Worm (Caenorhabditis elegans) whole organism, early embryonic: ENCODE data around the gene mboa-3.

ENCODE experiments used
- B0310.2 ChIP-seq: sonication (generic microtip); optimal IDR thresholded peaks from 2 replicates; lab custom pipeline; 2016; ENCODE audit warnings: mild to moderate bottlenecking, missing genetic modification characterization, missing compliant biosample characterization
- F13C5.2 ChIP-seq: sonication (generic microtip); optimal IDR thresholded peaks from 2 replicates; lab custom pipeline; 2017; ENCODE audit warnings: mild to moderate bottlenecking, missing genetic modification characterization, inconsistent platforms, missing compliant biosample characterization
- aly-1 ChIP-seq: sonication (generic microtip); optimal IDR thresholded peaks from 2 replicates; lab custom pipeline; 2016; ENCODE audit warnings: missing genetic modification characterization, missing compliant biosample characterization
- ama-1 ChIP-seq: fragments of 150-350 bp; optimal IDR thresholded peaks from 2 replicates; lab custom pipeline; 2014
- ceh-13 ChIP-seq: fragments of 200-800 bp; sonication (Bioruptor generic); optimal IDR thresholded peaks from 2 replicates; lab custom pipeline; 2018; ENCODE audit warnings: mild to moderate bottlenecking, missing genetic modification characterization, missing compliant biosample characterization
- ceh-36 ChIP-seq: sonication (generic microtip); optimal IDR thresholded peaks from 2 replicates; lab custom pipeline; 2016; ENCODE audit warnings: missing genetic modification characterization, inconsistent platforms, missing compliant biosample characterization
- ets-7 ChIP-seq: sonication (generic microtip); optimal IDR thresholded peaks from 2 replicates; lab custom pipeline; 2016; ENCODE audit warnings: missing genotype, missing genetic modification characterization, missing compliant biosample characterization
- flt-1 ChIP-seq: fragments of 200-800 bp; sonication (Bioruptor generic); IDR thresholded peaks from 2 replicates; pipeline ENCODE4 v1.3.6; 2022; ENCODE audit warnings: missing genetic modification characterization, missing compliant biosample characterization
- hmbx-1 ChIP-seq: sonication (generic microtip); optimal IDR thresholded peaks from 2 replicates; lab custom pipeline; 2016; ENCODE audit warnings: mild to moderate bottlenecking, missing genetic modification characterization, missing compliant biosample characterization
- hmg-4 ChIP-seq: fragments of 200-800 bp; sonication (Bioruptor generic); optimal IDR thresholded peaks from 2 replicates; lab custom pipeline; 2018; ENCODE audit warnings: mild to moderate bottlenecking, missing genetic modification characterization, missing compliant biosample characterization
- hnd-1 ChIP-seq: sonication (generic microtip); optimal IDR thresholded peaks from 2 replicates; lab custom pipeline; 2016; ENCODE audit warnings: missing genetic modification characterization, missing compliant biosample characterization
- pes-1 ChIP-seq: fragments of 200-800 bp; sonication (Bioruptor generic); IDR thresholded peaks from 2 replicates; pipeline ENCODE4 v1.3.6; 2022; ENCODE audit warnings: missing genetic modification reagents, missing genetic modification characterization, missing compliant biosample characterization
- scrt-1 ChIP-seq: fragments of 200-800 bp; sonication (Bioruptor generic); IDR thresholded peaks from 2 replicates; pipeline ENCODE4 v1.3.6; 2022; ENCODE audit warnings: missing genetic modification characterization, missing compliant biosample characterization
- sea-1 ChIP-seq: fragments of 200-800 bp; sonication (Bioruptor generic); conservative IDR thresholded peaks from 2 replicates; pipeline ENCODE4 v1.3.6; 2022; ENCODE audit warnings: missing genetic modification characterization, missing compliant biosample characterization
- tbx-11 ChIP-seq: fragments of 200-800 bp; sonication (Bioruptor generic); IDR thresholded peaks from 2 replicates; pipeline ENCODE4 v1.3.6; 2022; ENCODE audit warnings: missing genetic modification characterization, missing compliant biosample characterization
- tbx-37 ChIP-seq: fragments of 200-800 bp; sonication (Bioruptor generic); conservative IDR thresholded peaks from 2 replicates; pipeline ENCODE4 v1.3.6; 2022; ENCODE audit warnings: missing genetic modification reagents, missing genetic modification characterization, missing compliant biosample characterization
- tra-4 ChIP-seq: sonication (generic microtip); optimal IDR thresholded peaks from 2 replicates; lab custom pipeline; 2017; ENCODE audit warnings: missing genetic modification characterization, missing compliant biosample characterization

Gene mboa-3

ce11 chrX:5516365-5516764 lies 6.3 kb downstream of the mboa-3 start:
- no peak for TF ChIP-seq ama-1 (lab: Kevin White, UChicago)
- no peak for TF ChIP-seq tbx-37
- TF ChIP-seq aly-1 (tag; lab: Kevin White, UChicago) = no peak
- TF ChIP-seq tra-4 (tag; lab: Kevin White, UChicago) = no peak
- no peak for TF ChIP-seq hnd-1 (tag; lab: Kevin White, UChicago)
- TF ChIP-seq B0310.2 (tag; lab: Kevin White, UChicago) = no peak
- TF ChIP-seq pes-1 (GFP tag; lab: Robert Waterston, UW) = no peak
- TF ChIP-seq ceh-13 (GFP tag; lab: Kevin White, UChicago) = no peak
- no peak for TF ChIP-seq sea-1
- TF ChIP-seq ets-7 = no peak
- TF ChIP-seq flt-1 (GFP tag; lab: Robert Waterston, UW) = no peak
- no peak for TF ChIP-seq tbx-11 (GFP tag; lab: Robert Waterston, UW)
- no peak for TF ChIP-seq hmbx-1

- TF ChIP-seq tbx-37 (no peak), ets-7 (no peak), hmbx-1 (no peak), sea-1 (no peak), B0310.2 (tag; lab: Kevin White, UChicago) (no peak), hmg-4 (GFP tag; lab: Kevin White, UChicago) (no peak), ceh-13 (GFP tag; lab: Kevin White, UChicago) (no peak), scrt-1 (GFP tag; lab: Robert Waterston, UW) (no peak), ceh-36 (tag; lab: Kevin White, UChicago) (no peak), flt-1 (GFP tag; lab: Robert Waterston, UW) (no peak), ama-1 (lab: Kevin White, UChicago) (no peak), tra-4 (tag; lab: Kevin White, UChicago) (no peak), tbx-11 (GFP tag; lab: Robert Waterston, UW) (no peak), hnd-1 (tag; lab: Kevin White, UChicago) (no peak), aly-1 (tag; lab: Kevin White, UChicago) (no peak), pes-1 (GFP tag; lab: Robert Waterston, UW) (no peak), F13C5.2 (no peak)
These were observed 7.2 kb downstream of the mboa-3 start for ce11 chrX:5515459-5515858.

ce11 chrX:5514984-5515383 lies 7.6 kb downstream of the mboa-3 start, which contains the start of gene T23F2.4:
T23F2.4 (minus strand) TSS chrX:5515084.
- TF ChIP-seq sea-1 (no peak), tbx-11 (GFP tag; lab: Robert Waterston, UW) (no peak), tbx-37 (no peak), aly-1 (tag; lab: Kevin White, UChicago) (no peak), B0310.2 (tag; lab: Kevin White, UChicago) (no peak), tra-4 (tag; lab: Kevin White, UChicago) (no peak), ceh-13 (GFP tag; lab: Kevin White, UChicago) (no peak), ama-1 (lab: Kevin White, UChicago) (no peak), hnd-1 (tag; lab: Kevin White, UChicago) (no peak), hmg-4 (GFP tag; lab: Kevin White, UChicago) (no peak)

- no peak for TF ChIP-seq aly-1 (tag; lab: Kevin White, UChicago)
- no peak for TF ChIP-seq pes-1 (GFP tag; lab: Robert Waterston, UW)
- TF ChIP-seq hmbx-1 = no peak
- no peak for TF ChIP-seq ceh-13 (GFP tag; lab: Kevin White, UChicago)
- TF ChIP-seq ceh-36 (tag; lab: Kevin White, UChicago) = no peak
- TF ChIP-seq ets-7 = no peak
- no peak for TF ChIP-seq scrt-1 (GFP tag; lab: Robert Waterston, UW)
- TF ChIP-seq sea-1 = no peak
- TF ChIP-seq tra-4 (tag; lab: Kevin White, UChicago) = no peak
- no peak for TF ChIP-seq B0310.2 (tag; lab: Kevin White, UChicago)
- TF ChIP-seq flt-1 (GFP tag; lab: Robert Waterston, UW) = no peak
- no peak for TF ChIP-seq tbx-11 (GFP tag; lab: Robert Waterston, UW)
- TF ChIP-seq hnd-1 (tag; lab: Kevin White, UChicago) = no peak
These were observed 8.3 kb downstream of the mboa-3 start for ce11 chrX:5514346-5514745.

ce11 chrX:5512707-5513106 lies 9.9 kb downstream of the mboa-3 start:
- no peak for TF ChIP-seq scrt-1 (GFP tag; lab: Robert Waterston, UW)
- no peak for TF ChIP-seq tbx-11 (GFP tag; lab: Robert Waterston, UW)
- TF ChIP-seq tbx-37 = no peak
- no peak for TF ChIP-seq B0310.2 (tag; lab: Kevin White, UChicago)
- TF ChIP-seq tra-4 (tag; lab: Kevin White, UChicago) = no peak
- no peak for TF ChIP-seq pes-1 (GFP tag; lab: Robert Waterston, UW)
- no peak for TF ChIP-seq hmbx-1
- no peak for TF ChIP-seq F13C5.2
- TF ChIP-seq sea-1 = no peak
- no peak for TF ChIP-seq ceh-13 (GFP tag; lab: Kevin White, UChicago)
- no peak for TF ChIP-seq hmg-4 (GFP tag; lab: Kevin White, UChicago)
- no peak for TF ChIP-seq ama-1 (lab: Kevin White, UChicago)
- TF ChIP-seq aly-1 (tag; lab: Kevin White, UChicago) = no peak
- no peak for TF ChIP-seq ceh-36 (tag; lab: Kevin White, UChicago)
- no peak for TF ChIP-seq ets-7
- TF ChIP-seq hnd-1 (tag; lab: Kevin White, UChicago) = no peak
- no peak for TF ChIP-seq flt-1 (GFP tag; lab: Robert Waterston, UW)

- TF ChIP-seq ceh-13 (GFP tag; lab: Kevin White, UChicago) (no peak), tbx-11 (GFP tag; lab: Robert Waterston, UW) (no peak), hnd-1 (tag; lab: Kevin White, UChicago) (no peak), pes-1 (GFP tag; lab: Robert Waterston, UW) (no peak), ets-7 (no peak), F13C5.2 (no peak), tbx-37 (no peak), hmbx-1 (no peak), flt-1 (GFP tag; lab: Robert Waterston, UW) (no peak), aly-1 (tag; lab: Kevin White, UChicago) (no peak), sea-1 (no peak), tra-4 (tag; lab: Kevin White, UChicago) (no peak), B0310.2 (tag; lab: Kevin White, UChicago) (no peak), scrt-1 (GFP tag; lab: Robert Waterston, UW) (no peak)
These were observed 10.4 kb downstream of the mboa-3 start, which contains the start of gene T23F2.3 for ce11 chrX:5512227-5512626. T23F2.3 (minus strand) TSS chrX:5512327.
